Worm (Caenorhabditis elegans): ENCODE results near the gene C41G11.1.

DNA sequence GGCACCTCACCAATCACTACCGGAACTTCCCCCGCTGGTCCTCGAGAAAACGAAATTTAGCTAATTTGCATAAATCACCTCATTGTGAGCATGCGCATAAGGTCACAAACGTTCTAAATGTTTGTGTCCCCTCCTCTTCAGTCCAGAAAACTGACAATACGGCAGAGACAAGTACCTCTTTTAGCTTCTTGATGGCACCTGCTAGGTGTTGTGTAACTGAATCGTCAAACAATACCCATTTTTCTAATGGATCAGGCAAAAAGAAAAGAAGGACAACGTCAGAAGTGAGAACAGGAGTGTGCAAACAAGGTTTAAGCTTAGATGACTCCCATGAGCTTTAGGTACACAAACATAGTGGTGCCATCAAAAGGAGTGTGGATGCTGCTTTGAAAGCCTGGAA lies 20.5 kb downstream of the C41G11.1 start:
- TF ChIP-seq him-1 (tag; optimal IDR thresholded peaks at IDR 0.05) (no peak), dao-5 (tag; optimal IDR thresholded peaks at IDR 0.05) (no peak), W03F9.2 (tag; optimal IDR thresholded peaks at IDR 0.05) (no peak)
